Fruit fly (Drosophila melanogaster): Measurements from ENCODE around the gene CG12523.

CG12523 gene

DNA sequence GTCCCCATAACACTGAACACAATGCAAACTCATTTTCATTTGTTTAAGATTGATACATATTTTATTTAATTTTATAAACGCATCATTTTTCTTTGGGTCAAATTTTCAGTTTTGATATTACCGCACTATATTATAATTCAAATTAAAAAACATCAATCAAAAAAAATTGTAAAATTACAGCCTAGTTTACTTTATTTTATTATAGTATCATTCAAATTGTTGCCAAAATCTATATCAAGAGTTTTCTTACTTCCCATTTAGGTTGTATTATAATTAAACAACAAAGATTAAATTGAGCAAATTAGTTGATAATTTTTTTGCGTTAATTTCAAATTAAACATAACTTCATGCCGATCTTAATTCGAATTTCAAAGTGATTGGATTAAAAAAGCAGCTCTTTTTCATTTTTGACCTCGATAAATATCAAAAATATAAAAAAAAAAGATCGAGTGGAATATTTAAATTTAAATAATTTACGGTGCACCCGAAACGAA lies 50.9 kb downstream of the CG12523 start (continued):
- TF ChIP-seq CG15696 (tag; optimal IDR thresholded peaks at IDR 0.05) (peak; percentile 17), CG4854 (GFP tag; optimal IDR thresholded peaks at IDR 0.05) (no peak), CG17385 (GFP tag; optimal IDR thresholded peaks at IDR 0.05) (peak; percentile 10), CG10209 (GFP tag; optimal IDR thresholded peaks at IDR 0.05) (peak; percentile 17), sc (optimal IDR thresholded peaks at IDR 0.05) (no peak), sc (GFP tag; optimal IDR thresholded peaks at IDR 0.05) (peak; percentile 44), CG13775 (GFP tag; optimal IDR thresholded peaks at IDR 0.05) (peak; percentile 59), fd96Cb (tag; optimal IDR thresholded peaks at IDR 0.05) (peak; percentile 20), CG18476 (GFP tag; optimal IDR thresholded peaks at IDR 0.05) (peak; percentile 34), CoRest (tag; optimal IDR thresholded peaks at IDR 0.05) (peak; percentile 50), gce (GFP tag; IDR thresholded peaks at IDR 0.05) (0 out of 3 replicates have a peak, but pooled peaks have one; percentile 7), crp (GFP tag; optimal IDR thresholded peaks at IDR 0.05) (no peak), dmrt11E (tag; optimal IDR thresholded peaks at IDR 0.05) (peak; percentile 68), dmrt99B (tag; optimal IDR thresholded peaks at IDR 0.05) (peak; percentile 60), bcd (GFP tag; optimal IDR thresholded peaks at IDR 0.05) (peak; percentile 29), C15 (GFP tag; IDR thresholded peaks at IDR 0.05) (no peak), bab2 (GFP tag; optimal IDR thresholded peaks at IDR 0.05) (no peak), CG30403 (GFP tag; optimal IDR thresholded peaks at IDR 0.05) (peak; percentile 58), Sox100B (GFP tag; optimal IDR thresholded peaks at IDR 0.05) (peak; percentile 60), bsh (GFP tag; optimal IDR thresholded peaks at IDR 0.05) (peak in 1 of 2 experiments; percentile 34), CG11085 (GFP tag; IDR thresholded peaks at IDR 0.05) (no peak)
